Worm (Caenorhabditis elegans): ENCODE measurements around the gene R160.10.

- TF ChIP-seq ztf-23 (GFP tag; IDR thresholded peaks at IDR 0.05) (no peak), flt-1 (GFP tag; IDR thresholded peaks at IDR 0.05) (no peak), tab-1 (GFP tag; IDR thresholded peaks at IDR 0.05) (no peak)
Measured at ce11 chrX:4328816-4329215, 38.5 kb downstream of the R160.10 start, which contains the start of gene C24A8.5.

Measured in whole organism, midembryonic.